Worm (Caenorhabditis elegans) whole organism, L3 larva: ENCODE measurements around the gene Y49E10.18.

Experiments
- aly-2 ChIP-seq: fragments of 150-350 bp; optimal IDR thresholded peaks from 2 replicates; lab custom pipeline; 2014; ENCODE audit warnings: missing biosample characterization, missing genetic modification characterization
- ama-1 ChIP-seq: fragments of 150-350 bp; optimal IDR thresholded peaks from 2 replicates; lab custom pipeline; 2018
- ceh-28 ChIP-seq: fragments of 150-350 bp; optimal IDR thresholded peaks from 2 replicates; lab custom pipeline; 2014; ENCODE audit warnings: missing biosample characterization, missing genetic modification reagents, missing genetic modification characterization
- daf-12 ChIP-seq: fragments of 150-350 bp; optimal IDR thresholded peaks from 2 replicates; lab custom pipeline; 2014; ENCODE audit warnings: missing biosample characterization, missing genetic modification reagents, missing genetic modification characterization
- egl-27 ChIP-seq: sonication (generic microtip); optimal IDR thresholded peaks from 4 replicates; lab custom pipeline; 2017; ENCODE audit warnings: missing biosample characterization, missing genetic modification reagents, missing genetic modification characterization
- egl-5 ChIP-seq: fragments of 150-350 bp; optimal IDR thresholded peaks from 2 replicates; lab custom pipeline; 2017; ENCODE audit warnings: missing biosample characterization, missing genetic modification reagents, missing genetic modification characterization, inconsistent platforms
- elt-1 ChIP-seq: fragments of 150-350 bp; optimal IDR thresholded peaks from 2 replicates; lab custom pipeline; 2014; ENCODE audit warnings: missing biosample characterization, missing genetic modification characterization
- elt-2 ChIP-seq: sonication (generic microtip); optimal IDR thresholded peaks from 2 replicates; lab custom pipeline; 2016; ENCODE audit warnings: missing genetic modification reagents, mild to moderate bottlenecking, missing genetic modification characterization, missing compliant biosample characterization
- elt-3 ChIP-seq, 3 experiments: fragments of 150-350 bp in 1 of 3; sonication (generic microtip) in 2 of 3; optimal IDR thresholded peaks; 2 replicates in 2 of 3; 4 replicates in 1 of 3; lab custom pipeline; 2014 to 2017; ENCODE audit warnings: missing biosample characterization in 3 of 3, missing genetic modification characterization in 3 of 3
- eor-1 ChIP-seq, 2 experiments: fragments of 150-350 bp; optimal IDR thresholded peaks; 2 replicates each; lab custom pipeline; 2014 to 2018; ENCODE audit warnings: missing biosample characterization in 2 of 2, missing genetic modification characterization in 2 of 2
- fkh-10 ChIP-seq: sonication (generic microtip); optimal IDR thresholded peaks from 2 replicates; lab custom pipeline; 2017; ENCODE audit warnings: missing biosample characterization, missing genetic modification reagents, missing genetic modification characterization
- fkh-2 ChIP-seq: fragments of 150-350 bp; optimal IDR thresholded peaks from 2 replicates; lab custom pipeline; 2014; ENCODE audit warnings: missing biosample characterization, missing genetic modification reagents, missing genetic modification characterization
- fos-1 ChIP-seq: fragments of 150-350 bp; optimal IDR thresholded peaks from 2 replicates; lab custom pipeline; 2014; ENCODE audit warnings: missing biosample characterization, missing genetic modification characterization
- hmg-11 ChIP-seq: sonication (generic microtip); optimal IDR thresholded peaks from 2 replicates; lab custom pipeline; 2016; ENCODE audit warnings: missing genetic modification characterization, missing compliant biosample characterization
- jun-1 ChIP-seq: fragments of 150-350 bp; optimal IDR thresholded peaks from 2 replicates; lab custom pipeline; 2014; ENCODE audit warnings: missing biosample characterization, missing genetic modification reagents, missing genetic modification characterization
- lin-15B ChIP-seq: fragments of 150-350 bp; optimal IDR thresholded peaks from 2 replicates; lab custom pipeline; 2014; ENCODE audit warnings: missing biosample characterization, missing genetic modification characterization
- mdl-1 ChIP-seq: fragments of 150-350 bp; optimal IDR thresholded peaks from 2 replicates; lab custom pipeline; 2014; ENCODE audit warnings: missing biosample characterization, missing genetic modification characterization
- nfya-1 ChIP-seq: sonication (generic microtip); optimal IDR thresholded peaks from 2 replicates; lab custom pipeline; 2017; ENCODE audit warnings: missing genetic modification characterization, mild to moderate bottlenecking, missing compliant biosample characterization, antibody characterized with exemption, moderate library complexity; ENCODE audit not compliant: insufficient read depth
- nhr-237 ChIP-seq: fragments of 150-350 bp; optimal IDR thresholded peaks from 2 replicates; lab custom pipeline; 2014; ENCODE audit warnings: missing biosample characterization, missing genetic modification characterization
- nhr-25 ChIP-seq: sonication (generic microtip); optimal IDR thresholded peaks from 2 replicates; lab custom pipeline; 2017; ENCODE audit warnings: missing biosample characterization, missing genetic modification characterization
- nhr-28 ChIP-seq: fragments of 150-350 bp; optimal IDR thresholded peaks from 2 replicates; lab custom pipeline; 2014; ENCODE audit warnings: missing biosample characterization, missing genetic modification characterization
- nhr-43 ChIP-seq: sonication (generic microtip); optimal IDR thresholded peaks from 2 replicates; lab custom pipeline; 2016; ENCODE audit warnings: mild to moderate bottlenecking, missing genetic modification characterization, missing compliant biosample characterization; ENCODE audit not compliant: poor library complexity, severe bottlenecking
- nhr-76 ChIP-seq: fragments of 150-350 bp; sonication (generic microtip); optimal IDR thresholded peaks from 5 replicates; lab custom pipeline; 2014; ENCODE audit warnings: missing biosample characterization, missing genetic modification characterization
- nhr-77 ChIP-seq: fragments of 150-350 bp; optimal IDR thresholded peaks from 2 replicates; lab custom pipeline; 2014; ENCODE audit warnings: missing biosample characterization, missing genetic modification characterization
- pha-4 ChIP-seq: fragments of 150-350 bp; optimal IDR thresholded peaks from 2 replicates; lab custom pipeline; 2014; ENCODE audit warnings: missing biosample characterization, missing genetic modification reagents, missing genetic modification characterization
- pqm-1 ChIP-seq: fragments of 150-350 bp; optimal IDR thresholded peaks from 2 replicates; lab custom pipeline; 2017; ENCODE audit warnings: missing biosample characterization, missing genetic modification characterization, inconsistent platforms
- snpc-4 ChIP-seq: fragments of 150-350 bp; optimal IDR thresholded peaks from 2 replicates; lab custom pipeline; 2014; ENCODE audit warnings: missing biosample characterization, missing genetic modification characterization
- tbx-2 ChIP-seq: sonication (generic microtip); optimal IDR thresholded peaks from 2 replicates; lab custom pipeline; 2016; ENCODE audit warnings: mild to moderate bottlenecking, missing genetic modification characterization, missing compliant biosample characterization
- unc-39 ChIP-seq: sonication (generic microtip); optimal IDR thresholded peaks from 4 replicates; lab custom pipeline; 2017; ENCODE audit warnings: missing biosample characterization, missing genetic modification characterization
- zag-1 ChIP-seq: fragments of 150-350 bp; optimal IDR thresholded peaks from 2 replicates; lab custom pipeline; 2014; ENCODE audit warnings: missing biosample characterization, missing genetic modification characterization
- ztf-4 ChIP-seq: fragments of 150-350 bp; optimal IDR thresholded peaks from 2 replicates; lab custom pipeline; 2014; ENCODE audit warnings: missing biosample characterization, missing genetic modification characterization

Gene Y49E10.18

DNA sequence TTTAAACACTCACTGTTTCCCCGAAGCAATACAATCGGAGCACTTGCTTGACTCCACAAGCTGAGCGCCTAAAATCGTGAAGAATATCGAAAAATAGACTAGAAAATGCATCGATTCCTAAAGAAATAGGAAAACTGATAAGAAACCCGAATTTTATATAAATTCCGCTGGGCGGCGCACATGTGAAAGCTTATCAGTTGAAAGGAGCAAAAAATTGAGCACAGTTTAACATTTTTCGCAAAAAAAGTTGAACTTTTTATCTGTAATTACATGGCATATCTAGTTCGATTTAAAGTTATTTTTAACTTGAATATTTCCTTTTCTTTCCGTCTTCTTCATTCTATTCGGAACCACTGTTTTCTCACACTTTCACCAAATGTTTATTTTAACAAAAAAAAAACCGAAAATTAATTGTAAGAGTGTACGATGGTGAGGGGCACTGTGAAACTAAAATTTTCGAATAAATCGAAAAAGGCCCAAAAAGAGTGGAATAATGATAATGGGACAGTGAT, at the start of gene Y49E10.18:
Gene Y49E10.18 (minus strand): TSS at position 116 of the 512 bp plus-strand sequence.
- TF ChIP-seq egl-5: no peak
- no peak for TF ChIP-seq ama-1 (lab: Kevin White, UChicago)
- TF ChIP-seq hmg-11 (tag; lab: Kevin White, UChicago): no peak
- TF ChIP-seq eor-1 (tag; optimal IDR thresholded peaks at IDR 0.05; lab: Kevin White, UChicago): no peak
- peak; percentile 91 for TF ChIP-seq elt-2 (tag; lab: Kevin White, UChicago)
- no peak for TF ChIP-seq aly-2 (tag; lab: Kevin White, UChicago)
- no peak for TF ChIP-seq fos-1 (tag; lab: Kevin White, UChicago)
- TF ChIP-seq pqm-1: peak; percentile 85
- TF ChIP-seq elt-1: no peak
- TF ChIP-seq ztf-4: no peak
- TF ChIP-seq zag-1: no peak
- TF ChIP-seq jun-1 (tag; lab: Kevin White, UChicago): peak; percentile 7
- TF ChIP-seq tbx-2: no peak
- TF ChIP-seq nhr-25 (tag; lab: Kevin White, UChicago): no peak
- TF ChIP-seq nhr-237 (tag; lab: Kevin White, UChicago): no peak
- no peak for TF ChIP-seq nhr-77 (tag; lab: Kevin White, UChicago)
- no peak for TF ChIP-seq elt-3 (tag; optimal IDR thresholded peaks at IDR 0.05; lab: Kevin White, UChicago)

DNA sequence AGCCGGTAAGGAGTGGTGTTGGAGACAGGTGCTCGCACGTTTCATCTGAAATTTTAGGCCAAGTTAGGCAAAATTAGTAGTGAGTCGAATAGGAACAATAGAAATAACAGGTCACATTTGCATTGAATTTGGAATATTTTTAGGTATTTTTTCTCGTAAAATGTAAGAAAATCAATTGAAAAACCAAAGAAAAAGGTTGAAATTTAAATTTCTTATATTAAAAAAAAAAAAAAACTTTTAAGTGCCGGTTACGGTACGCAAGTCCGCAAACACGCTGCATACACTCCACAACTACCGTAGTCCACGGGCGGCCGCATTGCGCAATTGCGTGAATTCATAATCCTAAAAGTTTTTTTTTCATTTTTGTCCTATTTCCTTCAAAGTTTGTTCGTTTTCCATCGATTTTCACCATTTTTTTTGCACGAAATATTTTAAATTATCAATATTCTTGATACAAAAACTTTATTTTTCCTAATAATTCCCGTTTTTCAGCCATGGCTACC, 49.7 kb upstream of the Y49E10.18 start, which contains the start of the genes Y111B2A.1 and Y111B2A.2:
Gene Y111B2A.1 (minus strand): TSS at position 51 of the 503 bp plus-strand sequence.
Gene Y111B2A.2 (plus strand): TSS at position 493 of the 503 bp plus-strand sequence.
- no peak for TF ChIP-seq ama-1 (lab: Kevin White, UChicago)
- TF ChIP-seq daf-12: no peak
- no peak for TF ChIP-seq elt-2 (tag; lab: Kevin White, UChicago)

DNA sequence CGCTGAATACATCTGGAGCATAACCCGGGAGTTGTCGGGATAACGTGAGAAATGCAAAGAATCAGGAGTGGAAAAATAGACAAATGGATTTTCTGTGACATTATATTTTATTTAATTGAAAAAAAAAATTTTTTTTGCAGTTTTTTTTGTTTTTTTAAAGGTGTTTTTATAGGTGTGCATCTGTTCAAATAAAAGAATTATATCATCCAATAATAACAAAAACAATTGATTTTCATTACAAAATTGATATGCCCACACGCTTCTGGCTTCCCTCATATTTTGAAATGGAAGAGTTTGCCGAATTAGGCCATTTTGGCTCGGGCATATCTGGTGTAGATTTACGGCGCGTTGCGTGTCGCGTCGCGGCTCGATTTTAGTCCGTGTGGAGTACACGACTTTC, 46.1 kb upstream of the Y49E10.18 start, which contains the start of gene Y49E10.25:
Gene Y49E10.25 (minus strand): TSS at position 101 of the 400 bp plus-strand sequence.
- no peak for TF ChIP-seq nhr-43 (tag; lab: Kevin White, UChicago)
- TF ChIP-seq nhr-77 (tag; lab: Kevin White, UChicago): no peak
- no peak for TF ChIP-seq mdl-1 (tag; lab: Kevin White, UChicago)
- TF ChIP-seq fkh-10 (GFP tag; lab: Kevin White, UChicago): no peak
- TF ChIP-seq nhr-28 (tag; lab: Kevin White, UChicago): no peak
- no peak for TF ChIP-seq fkh-2
- no peak for TF ChIP-seq elt-3 (tag; optimal IDR thresholded peaks at IDR 0.05; lab: Kevin White, UChicago)
- TF ChIP-seq egl-27 (tag; lab: Kevin White, UChicago): no peak
- TF ChIP-seq elt-2 (tag; lab: Kevin White, UChicago): no peak

DNA sequence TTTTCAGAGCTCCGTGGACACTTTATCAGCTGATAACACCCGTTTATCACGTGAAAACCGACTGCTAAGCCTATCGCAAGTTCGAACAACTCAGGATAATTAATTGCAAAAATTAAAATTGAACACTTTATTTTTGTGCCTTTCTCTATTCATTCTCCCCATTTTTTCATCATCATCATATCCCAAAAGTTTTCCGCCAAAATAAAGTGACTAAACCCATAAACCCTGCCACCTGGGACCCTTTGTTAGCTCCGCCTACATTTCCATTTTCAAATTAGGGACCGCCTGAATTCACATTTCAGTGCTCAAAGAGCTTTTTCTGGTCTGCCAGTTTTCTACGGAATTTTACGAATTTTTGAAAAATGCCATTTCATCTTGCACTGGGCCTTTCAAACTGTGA, 38.5 kb upstream of the Y49E10.18 start, which contains the start of gene arrd-16:
Gene arrd-16 (plus strand): TSS at position 301 of the 400 bp plus-strand sequence.
- TF ChIP-seq nhr-76 (tag; lab: Kevin White, UChicago) (no peak), ama-1 (lab: Kevin White, UChicago) (no peak)

DNA sequence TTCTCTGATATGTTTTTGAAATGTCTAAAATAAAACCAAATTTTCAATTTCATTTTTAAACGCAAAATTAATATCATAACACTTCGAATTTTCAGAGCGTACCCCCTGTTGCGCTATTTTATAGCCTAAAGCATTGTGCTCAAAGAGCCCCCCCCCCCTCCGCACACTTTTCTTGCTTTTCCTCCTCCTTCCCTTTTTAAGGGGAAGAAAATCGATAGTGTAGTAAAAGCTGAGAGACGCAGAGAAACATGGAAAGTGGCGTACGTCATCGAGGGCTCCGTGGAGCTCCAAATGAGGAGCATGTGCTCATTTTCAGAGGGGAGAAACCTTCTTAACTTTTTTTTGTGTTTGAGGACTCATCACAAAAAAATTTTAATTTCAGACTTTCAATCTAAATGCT, 26.6 kb upstream of the Y49E10.18 start, which contains the start of gene cccp-1:
Gene cccp-1 (plus strand): TSS at position 377 of the 400 bp plus-strand sequence.
- TF ChIP-seq ceh-28: peak; percentile 88
- TF ChIP-seq lin-15B: peak; percentile 25
- TF ChIP-seq snpc-4 (tag; lab: Kevin White, UChicago): no peak
- peak; percentile 53 for TF ChIP-seq fkh-10 (GFP tag; lab: Kevin White, UChicago)
- no peak for TF ChIP-seq unc-39 (tag; lab: Kevin White, UChicago)
- TF ChIP-seq elt-2 (tag; lab: Kevin White, UChicago): peak; percentile 19
- TF ChIP-seq hmg-11 (tag; lab: Kevin White, UChicago): peak; percentile 67
- TF ChIP-seq nfya-1: peak; percentile 71
- TF ChIP-seq nhr-43 (tag; lab: Kevin White, UChicago): no peak

DNA sequence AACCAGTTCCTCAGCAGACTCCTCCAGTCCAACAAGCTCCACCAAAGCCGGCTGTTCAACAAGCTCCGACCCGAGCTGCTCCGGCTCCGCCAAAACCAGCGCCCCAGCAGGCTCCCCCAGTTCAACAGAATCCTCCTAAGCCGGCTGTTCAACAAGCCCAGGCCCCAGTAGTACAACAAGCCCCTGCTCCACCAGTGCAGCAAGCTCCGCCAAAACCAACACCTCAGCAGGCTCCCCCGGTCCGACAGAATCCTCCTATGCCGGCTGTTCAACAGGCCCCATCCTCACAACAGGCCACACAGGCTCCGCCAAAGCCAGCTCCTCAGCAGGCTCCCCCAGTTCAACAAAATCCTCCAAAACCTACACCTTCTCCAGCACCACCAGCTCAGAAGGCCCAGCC, 24.7 kb upstream of the Y49E10.18 start:
- TF ChIP-seq snpc-4 (tag; lab: Kevin White, UChicago): no peak
- TF ChIP-seq pqm-1: no peak
- no peak for TF ChIP-seq pha-4 (tag; lab: Kevin White, UChicago)
- TF ChIP-seq eor-1 (tag; optimal IDR thresholded peaks at IDR 0.05; lab: Kevin White, UChicago): no peak
- no peak for TF ChIP-seq hmg-11 (tag; lab: Kevin White, UChicago)
